Fruit fly (Drosophila melanogaster): ENCODE measurements around the gene bowl.

Gene bowl

DNA sequence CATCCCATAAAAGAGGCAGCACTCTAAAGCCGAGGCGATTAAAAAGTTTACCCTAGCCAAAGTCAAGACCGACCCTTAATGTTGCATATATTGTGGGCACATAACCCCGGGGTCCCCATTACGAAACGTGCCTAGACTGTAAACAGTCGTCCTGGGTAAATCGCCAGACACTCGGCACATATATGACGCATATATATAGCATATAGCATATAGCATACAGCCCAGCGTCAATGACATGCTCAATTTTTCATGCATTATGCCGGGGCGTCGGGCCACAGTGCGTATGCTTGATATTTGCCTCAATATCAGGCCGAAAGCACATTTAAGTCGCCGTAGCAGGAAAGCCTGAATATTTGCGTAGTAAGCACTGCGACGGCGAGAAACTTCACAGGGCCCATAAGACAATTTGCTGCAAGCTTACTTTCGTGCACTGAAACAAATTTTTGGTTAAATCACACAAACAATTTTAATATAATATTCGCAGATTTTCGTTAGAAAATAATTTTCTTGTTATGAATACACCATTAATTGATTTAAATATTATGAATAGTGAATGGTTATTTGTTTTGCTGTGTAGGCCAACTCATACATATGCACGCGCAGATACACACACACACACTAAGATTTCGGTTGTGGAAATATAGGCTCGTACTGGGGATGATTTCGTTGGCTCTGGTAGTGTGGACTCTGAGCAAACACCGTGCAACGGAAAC, 16.5 kb upstream of the bowl start:
- TF ChIP-seq eg (GFP tag; IDR thresholded peaks at IDR 0.05) (peak; percentile 55; the same call in 1 of the 3 replicates), Eip93F (GFP tag; optimal IDR thresholded peaks at IDR 0.05) (no peak), Ets96B (tag; optimal IDR thresholded peaks at IDR 0.05) (no peak), CG15336 (GFP tag; IDR thresholded peaks at IDR 0.05) (0 out of 2 replicates have a peak, but pooled peaks have one; percentile 45), fd59A (GFP tag; optimal IDR thresholded peaks at IDR 0.05) (no peak)

DNA sequence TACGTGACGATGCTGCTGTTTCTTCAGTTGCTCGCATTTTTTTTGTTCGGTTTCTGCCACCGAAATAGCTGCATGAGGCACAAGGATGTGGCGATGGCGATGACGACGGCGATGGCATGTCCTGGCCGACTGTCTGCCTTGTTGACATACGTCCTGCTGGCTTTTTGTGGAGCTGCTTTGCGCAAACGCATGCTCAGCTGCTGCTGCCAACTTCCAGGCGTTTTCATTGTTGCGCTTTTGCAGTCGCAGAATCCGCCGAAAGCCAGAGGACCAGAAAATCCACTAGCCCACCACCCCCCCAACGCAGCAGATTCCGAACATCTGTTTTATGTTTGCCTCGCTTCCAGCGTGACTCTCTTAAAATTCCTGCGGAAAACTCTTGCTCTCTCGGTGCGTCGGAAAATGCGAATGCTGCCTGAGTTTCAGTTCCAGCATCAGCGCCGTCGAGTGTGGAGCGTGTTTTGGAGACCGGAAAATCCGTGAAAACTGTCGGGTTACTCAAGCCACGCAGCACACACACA, 14.6 kb upstream of the bowl start, which contains the start of gene CG43707:
Gene CG43707 (plus strand): TSS at position 426 of the 521 bp plus-strand sequence.
- no peak for TF ChIP-seq CG32006 (GFP tag; optimal IDR thresholded peaks at IDR 0.05)
- no peak for TF ChIP-seq esn (GFP tag; optimal IDR thresholded peaks at IDR 0.05)
- no peak for TF ChIP-seq CG6808 (GFP tag; optimal IDR thresholded peaks at IDR 0.05)
- TF ChIP-seq achi (GFP tag; optimal IDR thresholded peaks at IDR 0.05) = no peak
- no peak for TF ChIP-seq CG8319 (GFP tag; optimal IDR thresholded peaks at IDR 0.05)
- TF ChIP-seq CG16779 (tag; optimal IDR thresholded peaks at IDR 0.05) = no peak
- TF ChIP-seq CG3032 (tag; optimal IDR thresholded peaks at IDR 0.05) = no peak
- TF ChIP-seq CG31627 (GFP tag; optimal IDR thresholded peaks at IDR 0.05) = no peak

DNA sequence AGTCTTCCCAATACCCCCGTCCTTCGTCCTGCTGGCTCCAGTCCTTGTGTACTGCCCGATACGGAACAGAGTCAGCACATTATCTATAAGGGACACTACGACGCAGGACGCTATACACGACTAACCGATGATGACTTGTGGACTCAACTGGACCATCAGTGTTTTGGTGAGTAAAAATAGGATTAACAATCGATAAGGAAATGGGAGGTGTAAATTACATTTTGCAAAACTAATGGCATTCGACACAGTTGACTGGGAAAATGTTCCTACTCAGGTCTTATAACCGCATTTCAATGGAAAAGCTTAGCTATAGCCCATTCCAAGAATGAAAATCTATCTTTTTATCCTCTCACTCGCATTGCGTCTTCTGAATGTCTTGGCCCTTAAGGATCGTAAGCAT, 6.3 kb upstream of the bowl start, which contains the start of gene CG43703:
Gene CG43703 (plus strand): TSS at position 301 of the 400 bp plus-strand sequence.
- no peak for TF ChIP-seq CG8319 (GFP tag; optimal IDR thresholded peaks at IDR 0.05)
- no peak for TF ChIP-seq CG3032 (tag; optimal IDR thresholded peaks at IDR 0.05)
- no peak for TF ChIP-seq acj6 (GFP tag; optimal IDR thresholded peaks at IDR 0.05)
- TF ChIP-seq fd85E (GFP tag; optimal IDR thresholded peaks at IDR 0.05) = no peak
- TF ChIP-seq dac (GFP tag; optimal IDR thresholded peaks at IDR 0.05) = no peak
- TF ChIP-seq Ets96B (tag; optimal IDR thresholded peaks at IDR 0.05) = no peak
- TF ChIP-seq CG8632 (GFP tag; optimal IDR thresholded peaks at IDR 0.05) = no peak
- TF ChIP-seq salr (GFP tag; optimal IDR thresholded peaks at IDR 0.05) = no peak
- no peak for TF ChIP-seq Met (GFP tag; optimal IDR thresholded peaks at IDR 0.05)
- no peak for TF ChIP-seq dsx (GFP tag; optimal IDR thresholded peaks at IDR 0.05; ENCODE audit: poor library complexity, severe bottlenecking)
- TF ChIP-seq CG3919 (GFP tag; optimal IDR thresholded peaks at IDR 0.05) = no peak
- no peak for TF ChIP-seq CG15336 (GFP tag; IDR thresholded peaks at IDR 0.05)
- no peak for TF ChIP-seq Hr39 (GFP tag; optimal IDR thresholded peaks at IDR 0.05)

DNA sequence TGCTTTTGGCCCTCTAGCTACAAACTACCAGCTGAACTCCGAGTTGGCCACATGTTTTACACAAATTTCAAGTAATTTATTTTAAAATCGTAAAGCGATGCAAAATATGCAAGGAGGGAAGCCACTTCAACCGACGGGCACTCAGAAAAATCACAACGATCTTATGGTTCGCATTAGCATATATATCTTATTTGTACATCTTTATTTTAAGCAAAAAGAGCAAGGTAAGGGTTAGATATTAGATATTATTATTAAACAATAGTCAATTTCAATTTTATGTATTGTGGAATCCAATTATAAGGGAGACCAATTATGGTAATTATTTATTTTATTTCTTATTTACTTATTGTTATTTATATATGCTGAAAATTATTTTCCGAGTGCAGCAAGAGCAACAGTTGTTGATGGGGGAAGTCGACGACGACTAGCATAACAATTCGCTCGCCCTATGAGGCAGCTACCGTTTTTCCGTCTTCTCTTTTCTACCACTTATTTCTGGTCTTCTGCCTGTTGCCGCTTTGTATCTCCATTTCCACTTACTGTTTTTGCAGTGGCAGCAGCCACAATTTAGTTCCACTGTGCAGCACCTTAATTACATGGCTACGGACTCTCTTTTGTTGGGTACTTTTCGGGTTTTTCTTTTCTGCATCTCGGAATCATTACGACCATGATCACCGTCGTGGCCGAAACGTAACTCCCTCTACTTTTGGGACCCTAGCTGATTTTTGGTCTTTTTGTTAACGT, 1.6 kb upstream of the bowl start:
- TF ChIP-seq CG10669 (GFP tag; optimal IDR thresholded peaks at IDR 0.05) = peak; percentile 62
- TF ChIP-seq lz (GFP tag; optimal IDR thresholded peaks at IDR 0.05) = peak; percentile 21
- TF ChIP-seq acj6 (GFP tag; optimal IDR thresholded peaks at IDR 0.05) = peak; percentile 67
- TF ChIP-seq ss (GFP tag; optimal IDR thresholded peaks at IDR 0.05) = peak; percentile 69 to 76
- TF ChIP-seq Hr38 (GFP tag; optimal IDR thresholded peaks at IDR 0.05) = no peak
- TF ChIP-seq eg (GFP tag; IDR thresholded peaks at IDR 0.05) = peak; percentile 21; the same call in 1 of the 3 replicates
- TF ChIP-seq Met (GFP tag; optimal IDR thresholded peaks at IDR 0.05) = peak; percentile 48
- TF ChIP-seq CG3919 (GFP tag; optimal IDR thresholded peaks at IDR 0.05) = peak; percentile 61
- no peak for TF ChIP-seq Sox14 (GFP tag; optimal IDR thresholded peaks at IDR 0.05)
- peak; percentile 54 for TF ChIP-seq Lpt (GFP tag; optimal IDR thresholded peaks at IDR 0.05)
- TF ChIP-seq CG10631 (GFP tag; optimal IDR thresholded peaks at IDR 0.05) = peak; percentile 78
- peak; percentile 71 for TF ChIP-seq CG11762 (GFP tag; optimal IDR thresholded peaks at IDR 0.05; ENCODE audit: insufficient read depth)
- peak; percentile 39 for TF ChIP-seq CG8319 (GFP tag; optimal IDR thresholded peaks at IDR 0.05)
- TF ChIP-seq CG6854 (GFP tag; optimal IDR thresholded peaks at IDR 0.05) = no peak
- peak; percentile 1 for TF ChIP-seq CG11902 (GFP tag; optimal IDR thresholded peaks at IDR 0.05)
- TF ChIP-seq esn (GFP tag; optimal IDR thresholded peaks at IDR 0.05) = peak; percentile 70
- peak; percentile 29 for TF ChIP-seq fd85E (GFP tag; optimal IDR thresholded peaks at IDR 0.05)
- TF ChIP-seq CG8632 (GFP tag; optimal IDR thresholded peaks at IDR 0.05) = peak; percentile 73
- TF ChIP-seq CG11294 (GFP tag; IDR thresholded peaks at IDR 0.05) = 0 out of 2 replicates have a peak, but pooled peaks have one; percentile 8
- TF ChIP-seq achi (GFP tag; optimal IDR thresholded peaks at IDR 0.05) = peak; percentile 75
- TF ChIP-seq Sox15 (GFP tag; optimal IDR thresholded peaks at IDR 0.05) = peak; percentile 23
- no peak for TF ChIP-seq vri (GFP tag; optimal IDR thresholded peaks at IDR 0.05)
- TF ChIP-seq CG3032 (tag; optimal IDR thresholded peaks at IDR 0.05) = peak; percentile 80
- peak; percentile 75 for TF ChIP-seq CG34406 (GFP tag; optimal IDR thresholded peaks at IDR 0.05)
- TF ChIP-seq CG7368 (GFP tag; optimal IDR thresholded peaks at IDR 0.05) = no peak
- TF ChIP-seq CG8119 (GFP tag; IDR thresholded peaks at IDR 0.05) = peak; percentile 87
- peak; percentile 73 for TF ChIP-seq CG32006 (GFP tag; optimal IDR thresholded peaks at IDR 0.05)
- peak; percentile 40 for TF ChIP-seq Smox (GFP tag; optimal IDR thresholded peaks at IDR 0.05)
- TF ChIP-seq Eip75B (GFP tag; optimal IDR thresholded peaks at IDR 0.05) = peak; percentile 45
- TF ChIP-seq Ets96B (tag; optimal IDR thresholded peaks at IDR 0.05) = peak; percentile 80
